Worm (Caenorhabditis elegans): ENCODE data around the gene irld-55.

irld-55 gene

ce11 chrIV:14071466-14071865 is 51.5 kb downstream of the irld-55 start, which contains the start of gene ccar-1:
Gene ccar-1 (plus strand): TSS chrIV:14071548.
- no peak for TF ChIP-seq sem-4 (tag; optimal IDR thresholded peaks at IDR 0.05)
- TF ChIP-seq F13H6.1 (tag; optimal IDR thresholded peaks at IDR 0.05): no peak
- no peak for TF ChIP-seq ztf-1 (GFP tag; conservative IDR thresholded peaks at IDR 0.05)
- TF ChIP-seq mbf-1 (tag; optimal IDR thresholded peaks at IDR 0.05): no peak
- TF ChIP-seq ZK546.5 (tag; optimal IDR thresholded peaks at IDR 0.05): no peak
- no peak for TF ChIP-seq ztf-11 (tag; optimal IDR thresholded peaks at IDR 0.05)
- TF ChIP-seq nhr-11 (tag; optimal IDR thresholded peaks at IDR 0.05): no peak
- no peak for TF ChIP-seq ama-1 (optimal IDR thresholded peaks at IDR 0.05)
- TF ChIP-seq peb-1 (tag; optimal IDR thresholded peaks at IDR 0.05): no peak

- TF ChIP-seq ztf-1 (GFP tag; conservative IDR thresholded peaks at IDR 0.05) (0 out of 2 replicates have a peak, but pooled peaks have one; percentile 40), lsy-2 (tag; optimal IDR thresholded peaks at IDR 0.05) (peak in 1 of 2 experiments; percentile 16), ztf-4 (tag; optimal IDR thresholded peaks at IDR 0.05) (no peak)
Measured at ce11 chrIV:14072011-14072649, 52.1 kb downstream of the irld-55 start.

Data from whole organism, L2 larva.